Worm (Caenorhabditis elegans): Measurements from ENCODE around the gene lep-2.

Gene lep-2

ce11 chrIV:991647-992400 is at the start of gene lep-2:
Gene lep-2 (plus strand): TSS chrIV:992283.
- TF ChIP-seq ZK185.1 (tag; optimal IDR thresholded peaks at IDR 0.05; ENCODE audit: poor library complexity, severe bottlenecking): no peak
- peak; percentile 15; the same call in 1 of the 2 replicates for TF ChIP-seq madf-6 (GFP tag; IDR thresholded peaks at IDR 0.05)
- TF ChIP-seq pha-4 (tag; optimal IDR thresholded peaks at IDR 0.05): no peak
- TF ChIP-seq lin-54 (GFP tag; optimal IDR thresholded peaks at IDR 0.05): peak; percentile 74
- no peak for TF ChIP-seq F52B5.7 (tag; optimal IDR thresholded peaks at IDR 0.05)
- TF ChIP-seq lin-26 (GFP tag; IDR thresholded peaks at IDR 0.05): no peak
- TF ChIP-seq D2030.7 (GFP tag; IDR thresholded peaks at IDR 0.05): peak; percentile 35; the same call in 1 of the 2 replicates
- TF ChIP-seq ceh-58 (GFP tag; IDR thresholded peaks at IDR 0.05): no peak
- TF ChIP-seq lin-35 (GFP tag; optimal IDR thresholded peaks at IDR 0.05): peak in 1 of 3 experiments; percentile 30
- no peak for TF ChIP-seq ztf-22 (GFP tag; optimal IDR thresholded peaks at IDR 0.05)
- TF ChIP-seq egrh-3 (GFP tag; IDR thresholded peaks at IDR 0.05): no peak
- peak; percentile 25; the same call in 1 of the 2 replicates for TF ChIP-seq F33H1.4 (GFP tag; IDR thresholded peaks at IDR 0.05)
- peak; percentile 8 for TF ChIP-seq F49E8.2 (tag; optimal IDR thresholded peaks at IDR 0.05; ENCODE audit: insufficient read depth)
- peak; percentile 64 for TF ChIP-seq hrde-1 (tag; optimal IDR thresholded peaks at IDR 0.05; ENCODE audit: borderline replicate concordance)
- peak; percentile 15 for TF ChIP-seq snpc-3.4 (tag; optimal IDR thresholded peaks at IDR 0.05)
- no peak for TF ChIP-seq egl-44 (GFP tag; IDR thresholded peaks at IDR 0.05)
- TF ChIP-seq hlh-26 (GFP tag; conservative IDR thresholded peaks at IDR 0.05): no peak
- no peak for TF ChIP-seq ztf-28 (GFP tag; IDR thresholded peaks at IDR 0.05)
- TF ChIP-seq attf-3 (GFP tag; conservative IDR thresholded peaks at IDR 0.05): peak; percentile 49; the same call in 1 of the 2 replicates
- TF ChIP-seq him-1 (tag; optimal IDR thresholded peaks at IDR 0.05): peak; percentile 0
- TF ChIP-seq ets-4 (GFP tag; optimal IDR thresholded peaks at IDR 0.05): no peak
- TF ChIP-seq bed-1 (GFP tag; IDR thresholded peaks at IDR 0.05): no peak
- peak; percentile 45 for TF ChIP-seq dpl-1 (GFP tag; optimal IDR thresholded peaks at IDR 0.05)
- TF ChIP-seq efl-1 (GFP tag; optimal IDR thresholded peaks at IDR 0.05): peak; percentile 64
- TF ChIP-seq F10E7.11 (tag; optimal IDR thresholded peaks at IDR 0.05): no peak
- TF ChIP-seq mcd-1 (GFP tag; IDR thresholded peaks at IDR 0.05): peak; percentile 96
- no peak for TF ChIP-seq nhr-179 (tag; optimal IDR thresholded peaks at IDR 0.05)
- no peak for TF ChIP-seq atf-7 (tag; optimal IDR thresholded peaks at IDR 0.05)
- TF ChIP-seq ztf-3 (GFP tag; optimal IDR thresholded peaks at IDR 0.05): no peak
- TF ChIP-seq B0035.1 (tag; optimal IDR thresholded peaks at IDR 0.05): no peak

ce11 chrIV:945601-946000 is 46.5 kb upstream of the lep-2 start, which contains the start of gene faah-3:
Gene faah-3 (minus strand): TSS chrIV:945653.
- TF ChIP-seq C17E4.6 (GFP tag; IDR thresholded peaks at IDR 0.05) (no peak), nhr-80 (tag; optimal IDR thresholded peaks at IDR 0.05) (peak; percentile 55), lsy-27 (tag; optimal IDR thresholded peaks at IDR 0.05; ENCODE audit: borderline replicate concordance, insufficient read depth) (no peak)

ce11 chrIV:949940-950592 is 42.0 kb upstream of the lep-2 start:
- no peak for TF ChIP-seq F39B2.1 (GFP tag; IDR thresholded peaks at IDR 0.05)
- no peak for TF ChIP-seq snpc-4 (GFP tag; optimal IDR thresholded peaks at IDR 0.05)
- no peak for TF ChIP-seq snpc-4 (tag; optimal IDR thresholded peaks at IDR 0.05)
- TF ChIP-seq nfyb-1 (GFP tag; IDR thresholded peaks at IDR 0.05): no peak
- TF ChIP-seq ceh-58 (GFP tag; IDR thresholded peaks at IDR 0.05): no peak
- no peak for TF ChIP-seq Y53F4B.3 (GFP tag; IDR thresholded peaks at IDR 0.05)
- TF ChIP-seq hmg-1.2 (GFP tag; IDR thresholded peaks at IDR 0.05): peak; percentile 84; the same call in 1 of the 2 replicates
- no peak for TF ChIP-seq sptf-2 (GFP tag; optimal IDR thresholded peaks at IDR 0.05)
- no peak for TF ChIP-seq dpl-1 (GFP tag; optimal IDR thresholded peaks at IDR 0.05)
- TF ChIP-seq cebp-1 (GFP tag; IDR thresholded peaks at IDR 0.05): no peak
- TF ChIP-seq cebp-1 (tag; optimal IDR thresholded peaks at IDR 0.05): peak; percentile 32
- no peak for TF ChIP-seq sdz-38 (tag; optimal IDR thresholded peaks at IDR 0.05)
- TF ChIP-seq ceh-91 (GFP tag; IDR thresholded peaks at IDR 0.05): no peak
- TF ChIP-seq ztf-6 (GFP tag; IDR thresholded peaks at IDR 0.05): no peak
